Fruit fly (Drosophila melanogaster) whole organism, prepupa: ENCODE results near the gene CG42780.
A peak's percentile ranks its signal among the peaks of the same experiment; 100 is the strongest.

ENCODE experiments used
- Blimp-1 ChIP-seq: fragments of 200-800 bp; sonication (Bioruptor generic); optimal IDR thresholded peaks from 3 replicates; lab custom pipeline; 2017; ENCODE audit warnings: missing biosample characterization, missing genetic modification characterization, mild to moderate bottlenecking, moderate library complexity, missing genetic modification reagents
- CG1621 ChIP-seq: fragments of 200-800 bp; sonication (Bioruptor generic); optimal IDR thresholded peaks from 3 replicates; lab custom pipeline; 2018; ENCODE audit warnings: missing biosample characterization, mild to moderate bottlenecking, missing genetic modification characterization
- CG34406 ChIP-seq: fragments of 200-800 bp; sonication (Bioruptor generic); optimal IDR thresholded peaks from 3 replicates; lab custom pipeline; 2016; ENCODE audit warnings: missing biosample characterization, missing genetic modification characterization
- CG3919 ChIP-seq: fragments of 200-800 bp; sonication (Bioruptor generic); optimal IDR thresholded peaks from 3 replicates; lab custom pipeline; 2016; ENCODE audit warnings: missing biosample characterization, missing genetic modification characterization
- CG6808 ChIP-seq: fragments of 200-800 bp; sonication (Bioruptor generic); optimal IDR thresholded peaks from 3 replicates; lab custom pipeline; 2017; ENCODE audit warnings: missing biosample characterization, missing genetic modification characterization, mild to moderate bottlenecking, moderate library complexity, missing genetic modification reagents
- CG6854 ChIP-seq: fragments of 200-800 bp; sonication (Bioruptor generic); optimal IDR thresholded peaks from 2 replicates; lab custom pipeline; 2017; ENCODE audit warnings: missing biosample characterization, mild to moderate bottlenecking, missing genetic modification characterization
- CG7368 ChIP-seq: fragments of 200-800 bp; sonication (Bioruptor generic); optimal IDR thresholded peaks from 3 replicates; lab custom pipeline; 2016; ENCODE audit warnings: missing biosample characterization, missing genetic modification characterization
- Eip78C ChIP-seq: fragments of 200-800 bp; sonication (Bioruptor generic); peaks from one replicate; lab custom pipeline; 2016; ENCODE audit warnings: missing biosample characterization, missing genetic modification characterization
- Gug ChIP-seq: fragments of 200-800 bp; sonication (Bioruptor generic); IDR thresholded peaks from 2 replicates; pipeline ENCODE4 v1.3.6; 2022; ENCODE audit warnings: missing biosample characterization, missing genetic modification characterization
- achi ChIP-seq: fragments of 200-800 bp; sonication (Bioruptor generic); optimal IDR thresholded peaks from 3 replicates; lab custom pipeline; 2016; ENCODE audit warnings: missing biosample characterization, missing genetic modification characterization
- acj6 ChIP-seq: fragments of 200-800 bp; sonication (Bioruptor generic); optimal IDR thresholded peaks from 3 replicates; lab custom pipeline; 2016; ENCODE audit warnings: missing biosample characterization, missing genetic modification characterization
- fd59A ChIP-seq: fragments of 200-800 bp; sonication (Bioruptor generic); optimal IDR thresholded peaks from 2 replicates; lab custom pipeline; 2017; ENCODE audit warnings: missing biosample characterization, mild to moderate bottlenecking, missing genetic modification characterization, missing genetic modification reagents
- net ChIP-seq: fragments of 200-800 bp; sonication (Bioruptor generic); optimal IDR thresholded peaks from 3 replicates; lab custom pipeline; 2016; ENCODE audit warnings: missing biosample characterization, missing genetic modification characterization
- spab ChIP-seq: fragments of 200-800 bp; sonication (Bioruptor generic); optimal IDR thresholded peaks from 2 replicates; lab custom pipeline; 2017; ENCODE audit warnings: missing biosample characterization, mild to moderate bottlenecking, missing genetic modification characterization, missing genetic modification reagents

DNA sequence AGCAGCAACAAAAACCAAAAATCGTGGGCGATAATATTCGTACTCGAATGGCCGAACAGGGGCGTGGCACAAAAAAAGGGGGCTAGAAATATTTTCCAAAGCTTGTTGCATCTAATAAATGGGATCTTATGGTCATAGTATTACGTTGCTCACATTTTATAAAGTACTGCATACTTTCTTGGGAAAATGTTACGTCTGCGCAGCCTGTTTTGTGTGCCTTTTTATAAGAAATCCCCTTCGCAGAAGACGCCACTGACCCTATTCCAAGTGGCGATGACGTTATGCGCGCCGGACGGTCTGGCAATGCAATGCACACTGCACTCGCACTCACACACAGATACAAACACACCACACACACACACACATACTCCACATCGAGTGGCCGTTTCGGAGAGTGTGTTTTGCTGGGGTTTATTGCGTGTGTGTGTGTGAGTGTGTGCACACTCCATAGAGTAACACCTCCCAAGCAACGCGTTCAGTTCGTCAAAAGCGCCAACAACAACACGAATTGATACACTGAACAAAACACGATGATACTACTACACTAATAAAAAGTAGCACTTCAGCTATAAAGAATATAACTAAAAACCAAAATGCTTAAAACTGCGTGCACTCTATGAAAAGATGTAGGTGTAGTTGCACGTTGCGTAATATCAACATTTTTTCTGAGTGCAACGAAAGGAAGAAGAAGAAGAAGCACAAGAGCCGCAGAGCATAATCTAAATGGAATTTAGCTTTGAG is 38.7 kb downstream of the CG42780 start:
- TF ChIP-seq acj6, result peak; percentile 89
- peak; percentile 63 for TF ChIP-seq Blimp-1 (GFP tag; lab: Kevin White, UChicago)
- peak; percentile 81 for TF ChIP-seq CG6808 (GFP tag; lab: Kevin White, UChicago)
- TF ChIP-seq CG3919 (GFP tag; lab: Kevin White, UChicago), result peak; percentile 86
- peak; percentile 71 for TF ChIP-seq spab (GFP tag; lab: Kevin White, UChicago)
- peak; percentile 72 for TF ChIP-seq net (GFP tag; lab: Kevin White, UChicago)
- peak; percentile 89 for TF ChIP-seq Gug (GFP tag; lab: Robert Waterston, UW)
- peak; percentile 75 for TF ChIP-seq achi
- peak; percentile 84 for TF ChIP-seq fd59A (GFP tag; lab: Kevin White, UChicago)
- TF ChIP-seq CG34406 (GFP tag; lab: Kevin White, UChicago), result peak; percentile 75
- TF ChIP-seq CG1621, result peak; percentile 85
- TF ChIP-seq CG7368 (GFP tag; lab: Kevin White, UChicago), result peak; percentile 82
- TF ChIP-seq Eip78C (GFP tag; lab: Kevin White, UChicago), result peak; percentile 95
- peak; percentile 60 for TF ChIP-seq CG6854 (GFP tag; lab: Kevin White, UChicago)
